Fruit fly (Drosophila melanogaster): ENCODE data around the gene CG16713.

CG16713 gene

DNA sequence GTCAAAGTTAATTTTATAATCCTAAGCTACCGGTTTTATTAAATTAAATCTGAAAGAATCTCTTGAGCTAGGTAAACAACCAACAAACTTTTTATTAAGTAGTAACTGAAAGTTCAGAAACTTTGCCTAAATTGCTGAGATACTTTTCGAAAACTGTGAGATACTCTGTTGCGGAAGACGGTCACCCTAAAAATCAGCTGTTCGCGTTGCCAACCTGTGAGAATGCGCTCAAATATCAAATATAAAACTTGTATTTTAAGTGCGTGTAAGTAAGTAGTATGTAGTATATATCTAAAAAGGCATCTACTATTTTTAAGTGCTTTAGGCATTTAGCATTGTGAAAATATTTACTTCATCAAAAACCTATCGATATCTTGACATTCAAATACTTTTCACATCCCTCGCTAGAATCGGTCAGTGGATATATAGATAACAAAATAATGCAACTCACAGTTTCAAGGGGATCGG, 17.8 kb upstream of the CG16713 start, which contains the start of the genes CG31955 and CG2818 (continued):
- TF ChIP-seq unc-4 (GFP tag; IDR thresholded peaks at IDR 0.05; ENCODE audit: partially characterized antibody) (peak; percentile 77), Adf1 (GFP tag; IDR thresholded peaks at IDR 0.05) (0 out of 2 replicates have a peak, but pooled peaks have one; percentile 5), MBD-R2 (GFP tag; IDR thresholded peaks at IDR 0.05) (peak; percentile 45; the same call in 1 of the 2 replicates), Dbx (GFP tag; IDR thresholded peaks at IDR 0.05) (no peak), Trl (optimal IDR thresholded peaks at IDR 0.05) (no peak), Trl (GFP tag; optimal IDR thresholded peaks at IDR 0.05) (no peak), Blimp-1 (GFP tag; optimal IDR thresholded peaks at IDR 0.05) (no peak), CG17829 (tag; optimal IDR thresholded peaks at IDR 0.05) (peak; percentile 49), stwl (tag; optimal IDR thresholded peaks at IDR 0.05) (peak; percentile 70), chn (GFP tag; optimal IDR thresholded peaks at IDR 0.05) (peak; percentile 16), yki (optimal IDR thresholded peaks at IDR 0.05) (no peak), CG4360 (GFP tag; IDR thresholded peaks at IDR 0.05) (no peak), Dref (GFP tag; IDR thresholded peaks at IDR 0.05) (peak; percentile 60), dati (GFP tag; IDR thresholded peaks at IDR 0.05) (no peak), zen2 (GFP tag; IDR thresholded peaks at IDR 0.05; ENCODE audit: partially characterized antibody) (peak; percentile 38; the same call in 1 of the 3 replicates), CG18011 (GFP tag; optimal IDR thresholded peaks at IDR 0.05) (peak; percentile 88), CG6765 (GFP tag; optimal IDR thresholded peaks at IDR 0.05) (no peak), CoRest (tag; optimal IDR thresholded peaks at IDR 0.05) (peak; percentile 47), C15 (GFP tag; IDR thresholded peaks at IDR 0.05) (no peak), chm (GFP tag; IDR thresholded peaks at IDR 0.05) (no peak), vnd (GFP tag; IDR thresholded peaks at IDR 0.05; ENCODE audit: partially characterized antibody) (peak; percentile 36; the same call in 1 of the 3 replicates), ind (GFP tag; optimal IDR thresholded peaks at IDR 0.05) (peak; percentile 1), CG13123 (GFP tag; optimal IDR thresholded peaks at IDR 0.05) (no peak), wek (GFP tag; optimal IDR thresholded peaks at IDR 0.05) (no peak), CG8290 (GFP tag; optimal IDR thresholded peaks at IDR 0.05) (no peak), CG8290 (tag; optimal IDR thresholded peaks at IDR 0.05) (peak in 1 of 2 experiments; percentile 59), Myb (GFP tag; optimal IDR thresholded peaks at IDR 0.05) (peak; percentile 55), Max (GFP tag; optimal IDR thresholded peaks at IDR 0.05) (peak; percentile 8), exex (tag; optimal IDR thresholded peaks at IDR 0.05) (no peak), Xbp1 (GFP tag; optimal IDR thresholded peaks at IDR 0.05) (peak; percentile 18), CG13624 (GFP tag; optimal IDR thresholded peaks at IDR 0.05) (peak; percentile 6), CG12155 (GFP tag; optimal IDR thresholded peaks at IDR 0.05) (peak; percentile 9), Sin3A (optimal IDR thresholded peaks at IDR 0.05) (peak; percentile 38), bbx (GFP tag; IDR thresholded peaks at IDR 0.05; ENCODE audit: partially characterized antibody) (peak; percentile 38; the same call in 1 of the 2 replicates), Nf-YB (GFP tag; optimal IDR thresholded peaks at IDR 0.05) (no peak), gfzf (GFP tag; optimal IDR thresholded peaks at IDR 0.05) (peak; percentile 52), CrebB (tag; optimal IDR thresholded peaks at IDR 0.05) (no peak), HLH4C (GFP tag; IDR thresholded peaks at IDR 0.05; ENCODE audit: partially characterized antibody) (peak; percentile 50; the same call in 1 of the 3 replicates), CG30431 (GFP tag; optimal IDR thresholded peaks at IDR 0.05) (no peak), kay (GFP tag; optimal IDR thresholded peaks at IDR 0.05) (peak; percentile 50), row (GFP tag; IDR thresholded peaks at IDR 0.05) (peak; percentile 63), ranshi (GFP tag; IDR thresholded peaks at IDR 0.05) (peak; percentile 62; the same call in 1 of the 2 replicates), Fer1 (GFP tag; optimal IDR thresholded peaks at IDR 0.05) (no peak), CG11723 (GFP tag; optimal IDR thresholded peaks at IDR 0.05) (peak; percentile 1), inv (GFP tag; IDR thresholded peaks at IDR 0.05; ENCODE audit: partially characterized antibody) (peak; percentile 62), lab (GFP tag; optimal IDR thresholded peaks at IDR 0.05) (peak; percentile 23), Sry-δ (GFP tag; optimal IDR thresholded peaks at IDR 0.05) (peak; percentile 86), Neu2 (GFP tag; optimal IDR thresholded peaks at IDR 0.05; ENCODE audit: borderline replicate concordance) (no peak), CG1603 (tag; optimal IDR thresholded peaks at IDR 0.05) (peak; percentile 51), GATAe (GFP tag; conservative IDR thresholded peaks at IDR 0.05) (0 out of 2 replicates have a peak, but pooled peaks have one; percentile 25), NFAT (GFP tag; IDR thresholded peaks at IDR 0.05) (no peak)
